Worm (Caenorhabditis elegans) whole organism, L4 larva: ENCODE results near the gene W02G9.4.

Experiments
- F37D6.2 ChIP-seq: sonication (generic microtip); optimal IDR thresholded peaks from 2 replicates; lab custom pipeline; 2016; ENCODE audit warnings: mild to moderate bottlenecking, missing genetic modification characterization, missing compliant biosample characterization
- F44E2.7 ChIP-seq: fragments of 200-800 bp; sonication (Bioruptor generic); IDR thresholded peaks from 2 replicates; pipeline ENCODE4 v2.1.2; 2022; ENCODE audit warnings: missing genetic modification characterization, missing compliant biosample characterization
- ceh-20 ChIP-seq: fragments of 200-800 bp; sonication (Bioruptor generic); IDR thresholded peaks from 2 replicates; pipeline ENCODE4 v1.3.6; 2022; ENCODE audit warnings: missing genetic modification reagents, missing genetic modification characterization, missing compliant biosample characterization
- ces-1 ChIP-seq: fragments of 150-350 bp; sonication (generic microtip); optimal IDR thresholded peaks from 4 replicates; lab custom pipeline; 2014; ENCODE audit warnings: missing biosample characterization, missing genetic modification reagents, missing genetic modification characterization
- fkh-10 ChIP-seq: fragments of 150-350 bp; optimal IDR thresholded peaks from 2 replicates; lab custom pipeline; 2014; ENCODE audit warnings: missing biosample characterization, missing genetic modification reagents, missing genetic modification characterization
- jun-1 ChIP-seq: fragments of 150-350 bp; optimal IDR thresholded peaks from 2 replicates; lab custom pipeline; 2014; ENCODE audit warnings: missing biosample characterization, missing genetic modification reagents, missing genetic modification characterization
- lin-15B ChIP-seq: fragments of 150-350 bp; sonication (generic microtip); optimal IDR thresholded peaks from 3 replicates; lab custom pipeline; 2014; ENCODE audit warnings: missing biosample characterization, missing genetic modification characterization
- mep-1 ChIP-seq: fragments of 150-350 bp; sonication (generic microtip); optimal IDR thresholded peaks from 3 replicates; lab custom pipeline; 2014; ENCODE audit warnings: missing biosample characterization, missing genetic modification characterization
- nhr-28 ChIP-seq: fragments of 150-350 bp; optimal IDR thresholded peaks from 2 replicates; lab custom pipeline; 2014; ENCODE audit warnings: missing biosample characterization, missing genetic modification characterization
- snpc-4 ChIP-seq: fragments of 150-350 bp; optimal IDR thresholded peaks from 2 replicates; lab custom pipeline; 2014; ENCODE audit warnings: missing biosample characterization, missing genetic modification characterization
- unc-62 ChIP-seq, 3 experiments: fragments of 150-350 bp in 1 of 3; sonication (generic microtip); optimal IDR thresholded peaks in 2 of 3; peaks in 1 of 3; 1 replicate in 1 of 3; 2 replicates in 2 of 3; lab custom pipeline; 2014 to 2017; ENCODE audit warnings: missing biosample characterization in 3 of 3, missing genetic modification characterization in 3 of 3, missing genetic modification reagents in 3 of 3, missing genotype in 1 of 3
- vab-7 ChIP-seq: fragments of 200-800 bp; sonication (Bioruptor generic); IDR thresholded peaks from 2 replicates; pipeline ENCODE4 v1.3.6; 2022; ENCODE audit warnings: missing genetic modification reagents, missing genetic modification characterization, missing compliant biosample characterization
- zag-1 ChIP-seq: fragments of 150-350 bp; optimal IDR thresholded peaks from 2 replicates; lab custom pipeline; 2014; ENCODE audit warnings: missing biosample characterization, missing genetic modification characterization
- ztf-11 ChIP-seq: fragments of 150-350 bp; optimal IDR thresholded peaks from 2 replicates; lab custom pipeline; 2014; ENCODE audit warnings: missing biosample characterization, missing genetic modification characterization

ce11 chrV:2647222-2647796 is 19.4 kb upstream of the W02G9.4 start:
- TF ChIP-seq jun-1 (no peak), ztf-11 (tag; lab: Kevin White, UChicago) (no peak), nhr-28 (tag; lab: Kevin White, UChicago) (no peak), F37D6.2 (tag; lab: Kevin White, UChicago) (no peak), ces-1 (GFP tag; lab: Kevin White, UChicago) (no peak), vab-7 (GFP tag; lab: Robert Waterston, UW) (no peak), zag-1 (no peak), snpc-4 (tag; lab: Kevin White, UChicago) (no peak), unc-62 (GFP tag; optimal IDR thresholded peaks at IDR 0.05 in 1 of 2; lab: Kevin White, UChicago) (no peak), unc-62 (tag; optimal IDR thresholded peaks at IDR 0.05; lab: Kevin White, UChicago) (no peak), lin-15B (no peak), mep-1 (no peak), F44E2.7 (GFP tag; lab: Robert Waterston, UW) (no peak), fkh-10 (GFP tag; lab: Kevin White, UChicago) (no peak), ceh-20 (GFP tag; lab: Robert Waterston, UW) (no peak)
